Fruit fly (Drosophila melanogaster) whole organism, embryonic: ENCODE measurements around the gene CG14893.

Source experiments
- Adf1 ChIP-seq: fragments of 200-800 bp; sonication (Bioruptor generic); IDR thresholded peaks from 2 replicates; pipeline ENCODE4 v1.3.6; 2022; ENCODE audit warnings: missing biosample characterization, missing genetic modification characterization
- Atf3 ChIP-seq: fragments of 200-800 bp; sonication (Bioruptor generic); optimal IDR thresholded peaks from 3 replicates; lab custom pipeline; 2016; ENCODE audit warnings: missing biosample characterization, missing genetic modification characterization
- BEAF-32 ChIP-seq: fragments of 200-800 bp; sonication (Bioruptor generic); optimal IDR thresholded peaks from 3 replicates; lab custom pipeline; 2017; ENCODE audit warnings: missing biosample characterization, missing genetic modification characterization, mild to moderate bottlenecking, moderate library complexity, missing genetic modification reagents
- Bgb ChIP-seq: fragments of 200-800 bp; sonication (Bioruptor generic); IDR thresholded peaks from 2 replicates; pipeline ENCODE4 v1.3.6; 2022; ENCODE audit warnings: missing biosample characterization, missing genetic modification characterization; ENCODE audit not compliant: partially characterized antibody
- CG10321 ChIP-seq: fragments of 200-800 bp; sonication (Bioruptor generic); IDR thresholded peaks from 2 replicates; pipeline ENCODE4 v1.3.6; 2022; ENCODE audit warnings: missing biosample characterization, missing genetic modification characterization
- CG10462 ChIP-seq: fragments of 200-800 bp; sonication (Bioruptor generic); optimal IDR thresholded peaks from 2 replicates; lab custom pipeline; 2016; ENCODE audit warnings: missing biosample characterization, missing genetic modification characterization
- CG10959 ChIP-seq: fragments of 200-800 bp; sonication (Bioruptor generic); IDR thresholded peaks from 2 replicates; pipeline ENCODE4 v1.3.6; 2022; ENCODE audit warnings: missing biosample characterization, missing genetic modification characterization
- CG14014 ChIP-seq: fragments of 200-800 bp; sonication (Bioruptor generic); IDR thresholded peaks from 2 replicates; pipeline ENCODE4 v1.3.6; 2022; ENCODE audit warnings: missing biosample characterization, missing genetic modification characterization
- CG16815 ChIP-seq: fragments of 200-800 bp; sonication (Bioruptor generic); optimal IDR thresholded peaks from 3 replicates; lab custom pipeline; 2017; ENCODE audit warnings: missing biosample characterization, mild to moderate bottlenecking, missing genetic modification characterization
- CG17186 ChIP-seq: fragments of 200-800 bp; sonication (Bioruptor generic); optimal IDR thresholded peaks from 3 replicates; lab custom pipeline; 2017; ENCODE audit warnings: missing biosample characterization, missing genetic modification reagents, missing genetic modification characterization
- CG18619 ChIP-seq: fragments of 200-800 bp; sonication (Bioruptor generic); optimal IDR thresholded peaks from 3 replicates; lab custom pipeline; 2017; ENCODE audit warnings: missing biosample characterization, mild to moderate bottlenecking, missing genetic modification characterization
- CG2875 ChIP-seq: fragments of 200-800 bp; sonication (Bioruptor generic); optimal IDR thresholded peaks from 2 replicates; lab custom pipeline; 2017; ENCODE audit warnings: missing biosample characterization, mild to moderate bottlenecking, missing genetic modification characterization, missing genetic modification reagents
- CG31224 ChIP-seq: fragments of 200-800 bp; sonication (Bioruptor generic); IDR thresholded peaks from 2 replicates; pipeline ENCODE4 v1.3.6; 2022; ENCODE audit warnings: missing biosample characterization, missing genetic modification characterization
- CG3281 ChIP-seq: fragments of 200-800 bp; sonication (Bioruptor generic); optimal IDR thresholded peaks from 3 replicates; lab custom pipeline; 2017; ENCODE audit warnings: missing biosample characterization, mild to moderate bottlenecking, missing genetic modification characterization
- CG3838 ChIP-seq: fragments of 200-800 bp; sonication (Bioruptor generic); optimal IDR thresholded peaks from 3 replicates; lab custom pipeline; 2016; ENCODE audit warnings: missing biosample characterization, missing genetic modification characterization
- CG4360 ChIP-seq: fragments of 200-800 bp; sonication (Bioruptor generic); IDR thresholded peaks from 2 replicates; pipeline ENCODE4 v1.3.6; 2022; ENCODE audit warnings: missing biosample characterization, missing genetic modification characterization
- CG4617 ChIP-seq: fragments of 200-800 bp; sonication (Bioruptor generic); optimal IDR thresholded peaks from 3 replicates; lab custom pipeline; 2016; ENCODE audit warnings: missing biosample characterization, missing genetic modification characterization, borderline replicate concordance
- CG5180 ChIP-seq: fragments of 200-800 bp; sonication (Bioruptor generic); optimal IDR thresholded peaks from 3 replicates; lab custom pipeline; 2017; ENCODE audit warnings: missing biosample characterization, missing genetic modification characterization, mild to moderate bottlenecking, moderate library complexity, missing genetic modification reagents
- CG6175 ChIP-seq: fragments of 200-800 bp; sonication (Bioruptor generic); IDR thresholded peaks from 3 replicates; pipeline ENCODE4 v1.3.6; 2022; ENCODE audit warnings: missing biosample characterization, missing genetic modification characterization
- CG6683 ChIP-seq: fragments of 200-800 bp; sonication (Bioruptor generic); optimal IDR thresholded peaks from 2 replicates; lab custom pipeline; 2017; ENCODE audit warnings: missing biosample characterization, mild to moderate bottlenecking, missing genetic modification characterization, missing genetic modification reagents
- CG7745 ChIP-seq: fragments of 200-800 bp; sonication (Bioruptor generic); optimal IDR thresholded peaks from 2 replicates; lab custom pipeline; 2018; ENCODE audit warnings: missing biosample characterization, mild to moderate bottlenecking, missing genetic modification characterization, moderate library complexity
- CG7963 ChIP-seq: fragments of 200-800 bp; sonication (Bioruptor generic); IDR thresholded peaks from 3 replicates; pipeline ENCODE4 v1.3.6; 2022; ENCODE audit warnings: missing biosample characterization, missing genetic modification characterization; ENCODE audit not compliant: partially characterized antibody
- CG8089 ChIP-seq: fragments of 200-800 bp; sonication (Bioruptor generic); optimal IDR thresholded peaks from 3 replicates; lab custom pipeline; 2016; ENCODE audit warnings: missing biosample characterization, missing genetic modification characterization
- CG8281 ChIP-seq: fragments of 200-800 bp; sonication (Bioruptor generic); optimal IDR thresholded peaks from 2 replicates; lab custom pipeline; 2018; ENCODE audit warnings: missing biosample characterization, mild to moderate bottlenecking, missing genetic modification characterization, moderate library complexity
- CG9817 ChIP-seq: fragments of 200-800 bp; sonication (Bioruptor generic); optimal IDR thresholded peaks from 2 replicates; lab custom pipeline; 2018; ENCODE audit warnings: missing biosample characterization, mild to moderate bottlenecking, missing genetic modification characterization, moderate library complexity
- E2f1 ChIP-seq: fragments of 200-800 bp; sonication (Bioruptor generic); IDR thresholded peaks from 2 replicates; pipeline ENCODE4 v1.3.6; 2022; ENCODE audit warnings: missing biosample characterization, missing genetic modification characterization
- ERR ChIP-seq: fragments of 200-800 bp; sonication (Bioruptor generic); optimal IDR thresholded peaks from 2 replicates; lab custom pipeline; 2016; ENCODE audit warnings: missing biosample characterization, missing genetic modification characterization
- HLH4C ChIP-seq: fragments of 200-800 bp; sonication (Bioruptor generic); IDR thresholded peaks from 3 replicates; pipeline ENCODE4 v1.3.6; 2022; ENCODE audit warnings: missing biosample characterization, missing genetic modification characterization; ENCODE audit not compliant: partially characterized antibody
- PHDP ChIP-seq: fragments of 200-800 bp; sonication (Bioruptor generic); optimal IDR thresholded peaks from 3 replicates; lab custom pipeline; 2018; ENCODE audit warnings: missing biosample characterization, mild to moderate bottlenecking, missing genetic modification characterization, moderate library complexity
- Sry-δ ChIP-seq: fragments of 200-800 bp; sonication (Bioruptor generic); optimal IDR thresholded peaks from 2 replicates; lab custom pipeline; 2016; ENCODE audit warnings: missing biosample characterization, missing genetic modification characterization
- TFAM ChIP-seq: fragments of 200-800 bp; sonication (Bioruptor generic); optimal IDR thresholded peaks from 2 replicates; lab custom pipeline; 2017; ENCODE audit warnings: missing biosample characterization, missing genetic modification characterization, inconsistent platforms
- Taf1 ChIP-seq: fragments of 200-800 bp; sonication (Bioruptor generic); IDR thresholded peaks from 2 replicates; pipeline ENCODE4 v1.3.6; 2022; ENCODE audit warnings: missing biosample characterization, missing genetic modification characterization
- br ChIP-seq: fragments of >200 bp; optimal IDR thresholded peaks from 2 replicates; lab custom pipeline; 2017
- crp ChIP-seq, 2 experiments: fragments of 200-800 bp; sonication (Bioruptor generic); optimal IDR thresholded peaks; 2 replicates in 1 of 2; 3 replicates in 1 of 2; lab custom pipeline; 2017; ENCODE audit warnings: missing biosample characterization in 2 of 2, missing genetic modification characterization in 2 of 2, mild to moderate bottlenecking in 1 of 2, moderate library complexity in 1 of 2
- dan ChIP-seq: fragments of 200-800 bp; sonication (Bioruptor generic); IDR thresholded peaks from 2 replicates; pipeline ENCODE4 v1.3.6; 2022; ENCODE audit warnings: missing biosample characterization, missing genetic modification characterization
- dmrt99B ChIP-seq: fragments of 200-800 bp; sonication (Bioruptor generic); optimal IDR thresholded peaks from 2 replicates; lab custom pipeline; 2018; ENCODE audit warnings: missing biosample characterization, mild to moderate bottlenecking, missing genetic modification characterization, moderate library complexity
- en ChIP-seq: fragments of 200-800 bp; sonication (Bioruptor generic); optimal IDR thresholded peaks from 2 replicates; lab custom pipeline; 2016; ENCODE audit warnings: missing biosample characterization, missing genetic modification characterization
- eve ChIP-seq, 2 experiments: fragments of >200 bp; optimal IDR thresholded peaks; 2 replicates each; lab custom pipeline; 2017; ENCODE audit warnings: missing biosample characterization in 2 of 2, missing genetic modification characterization in 2 of 2
- h ChIP-seq: fragments of >200 bp; optimal IDR thresholded peaks from 2 replicates; lab custom pipeline; 2017
- ham ChIP-seq: fragments of 200-800 bp; sonication (Bioruptor generic); IDR thresholded peaks from 2 replicates; pipeline ENCODE4 v1.3.6; 2022; ENCODE audit warnings: missing biosample characterization, missing genetic modification characterization
- insv ChIP-seq, 2 experiments: fragments of 200-800 bp; sonication (Bioruptor generic); optimal IDR thresholded peaks; 3 replicates each; lab custom pipeline; 2016 to 2018; ENCODE audit warnings: missing biosample characterization in 2 of 2, missing genetic modification characterization in 2 of 2
- lov ChIP-seq, 2 experiments: fragments of 200-800 bp in 1 of 2; fragments of >200 bp in 1 of 2; sonication (Bioruptor generic) in 1 of 2; IDR thresholded peaks in 1 of 2; optimal IDR thresholded peaks in 1 of 2; 2 replicates in 1 of 2; 3 replicates in 1 of 2; pipeline versions ENCODE4 v1.3.6 to Lab custom; 2017 to 2022; ENCODE audit warnings: missing biosample characterization in 1 of 2, missing genetic modification characterization in 1 of 2
- mam ChIP-seq: fragments of 200-800 bp; sonication (Bioruptor generic); optimal IDR thresholded peaks from 3 replicates; lab custom pipeline; 2016; ENCODE audit warnings: missing biosample characterization, missing genetic modification characterization
- peb ChIP-seq: fragments of 200-800 bp; sonication (Bioruptor generic); IDR thresholded peaks from 2 replicates; pipeline ENCODE4 v1.3.6; 2022; ENCODE audit warnings: missing biosample characterization, missing genetic modification characterization
- pfk ChIP-seq: fragments of 200-800 bp; sonication (Bioruptor generic); optimal IDR thresholded peaks from 2 replicates; lab custom pipeline; 2018; ENCODE audit warnings: missing biosample characterization, mild to moderate bottlenecking, missing genetic modification characterization, moderate library complexity
- pho ChIP-seq: fragments of 200-800 bp; sonication (Bioruptor generic); optimal IDR thresholded peaks from 2 replicates; lab custom pipeline; 2016; ENCODE audit warnings: missing biosample characterization, missing genetic modification characterization
- repo ChIP-seq: fragments of 200-800 bp; sonication (Bioruptor generic); optimal IDR thresholded peaks from 2 replicates; lab custom pipeline; 2016; ENCODE audit warnings: missing biosample characterization, missing genetic modification characterization
- ro ChIP-seq: fragments of 200-800 bp; sonication (Bioruptor generic); IDR thresholded peaks from 2 replicates; pipeline ENCODE4 v1.3.6; 2022; ENCODE audit warnings: missing biosample characterization, missing genetic modification characterization
- sens-2 ChIP-seq: fragments of 200-800 bp; sonication (Bioruptor generic); IDR thresholded peaks from 2 replicates; pipeline ENCODE4 v1.3.6; 2022; ENCODE audit warnings: missing biosample characterization, missing genetic modification characterization
- seq ChIP-seq: fragments of 200-800 bp; sonication (Bioruptor generic); IDR thresholded peaks from 2 replicates; pipeline ENCODE4 v1.3.6; 2022; ENCODE audit warnings: missing biosample characterization, missing genetic modification characterization
- vfl ChIP-seq: fragments of 200-800 bp; sonication (Bioruptor generic); optimal IDR thresholded peaks from 2 replicates; lab custom pipeline; 2016; ENCODE audit warnings: missing biosample characterization, missing genetic modification characterization
- vvl ChIP-seq: fragments of 200-800 bp; sonication (Bioruptor generic); IDR thresholded peaks from 2 replicates; pipeline ENCODE4 v1.3.6; 2022; ENCODE audit warnings: missing biosample characterization, missing genetic modification characterization

The CG14893 gene

dm6 chr3R:16630564-16630963, 10.0 kb downstream of the CG14893 start (continued):
- TF ChIP-seq ro (GFP tag; lab: Robert Waterston, UW) (no peak), TFAM (GFP tag; lab: Kevin White, UChicago) (no peak), Taf1 (no peak), CG3838 (no peak), ham (GFP tag; lab: Robert Waterston, UW) (no peak), E2f1 (no peak), vfl (GFP tag; lab: Kevin White, UChicago) (no peak), vvl (GFP tag; lab: Robert Waterston, UW) (no peak), CG4617 (GFP tag; lab: Kevin White, UChicago) (no peak), lov (optimal IDR thresholded peaks at IDR 0.05; lab: Kevin White, UChicago) (no peak), lov (GFP tag; IDR thresholded peaks at IDR 0.05; lab: Robert Waterston, UW) (no peak), BEAF-32 (GFP tag; lab: Kevin White, UChicago) (no peak), seq (no peak), mam (GFP tag; lab: Kevin White, UChicago) (no peak), PHDP (tag; lab: Kevin White, UChicago) (no peak), dan (GFP tag; lab: Robert Waterston, UW) (no peak), Sry-δ (no peak), sens-2 (GFP tag; lab: Robert Waterston, UW) (no peak), insv (GFP tag; optimal IDR thresholded peaks at IDR 0.05; lab: Kevin White, UChicago) (no peak), CG8089 (no peak), Adf1 (GFP tag; lab: Robert Waterston, UW) (no peak), HLH4C (GFP tag; lab: Robert Waterston, UW) (no peak), CG9817 (tag; lab: Kevin White, UChicago) (no peak), CG18619 (GFP tag; lab: Kevin White, UChicago) (no peak), repo (GFP tag; lab: Kevin White, UChicago) (no peak), CG3281 (GFP tag; lab: Kevin White, UChicago) (no peak), CG7745 (tag; lab: Kevin White, UChicago) (no peak), CG6175 (no peak), CG31224 (GFP tag; lab: Robert Waterston, UW) (no peak), CG14014 (GFP tag; lab: Robert Waterston, UW) (no peak), CG2875 (no peak), CG6683 (GFP tag; lab: Kevin White, UChicago) (no peak), en (GFP tag; lab: Kevin White, UChicago) (no peak), pho (GFP tag; lab: Kevin White, UChicago) (no peak), CG10462 (GFP tag; lab: Kevin White, UChicago) (no peak), crp (GFP tag; optimal IDR thresholded peaks at IDR 0.05; lab: Kevin White, UChicago) (no peak), CG10321 (GFP tag; lab: Robert Waterston, UW) (no peak), CG5180 (GFP tag; lab: Kevin White, UChicago) (no peak), h (lab: Kevin White, UChicago) (no peak), CG7963 (GFP tag; lab: Robert Waterston, UW) (no peak), ERR (GFP tag; lab: Kevin White, UChicago) (no peak), dmrt99B (tag; lab: Kevin White, UChicago) (no peak), br (lab: Kevin White, UChicago) (no peak), CG4360 (GFP tag; lab: Robert Waterston, UW) (no peak), CG8281 (tag; lab: Kevin White, UChicago) (no peak), pfk (GFP tag; lab: Kevin White, UChicago) (no peak), CG10959 (0 out of 2 replicates have a peak, but pooled peaks have one; percentile 19), CG16815 (GFP tag; lab: Kevin White, UChicago) (peak; percentile 16), Bgb (no peak), peb (GFP tag; lab: Robert Waterston, UW) (no peak), Atf3 (GFP tag; lab: Kevin White, UChicago) (no peak), eve (GFP tag; optimal IDR thresholded peaks at IDR 0.05; lab: Kevin White, UChicago) (peak in 1 of 2 experiments; percentile 34), CG17186 (GFP tag; lab: Kevin White, UChicago) (no peak)
